Fruit fly (Drosophila melanogaster): ENCODE results near the gene CG11837.

The CG11837 gene

DNA sequence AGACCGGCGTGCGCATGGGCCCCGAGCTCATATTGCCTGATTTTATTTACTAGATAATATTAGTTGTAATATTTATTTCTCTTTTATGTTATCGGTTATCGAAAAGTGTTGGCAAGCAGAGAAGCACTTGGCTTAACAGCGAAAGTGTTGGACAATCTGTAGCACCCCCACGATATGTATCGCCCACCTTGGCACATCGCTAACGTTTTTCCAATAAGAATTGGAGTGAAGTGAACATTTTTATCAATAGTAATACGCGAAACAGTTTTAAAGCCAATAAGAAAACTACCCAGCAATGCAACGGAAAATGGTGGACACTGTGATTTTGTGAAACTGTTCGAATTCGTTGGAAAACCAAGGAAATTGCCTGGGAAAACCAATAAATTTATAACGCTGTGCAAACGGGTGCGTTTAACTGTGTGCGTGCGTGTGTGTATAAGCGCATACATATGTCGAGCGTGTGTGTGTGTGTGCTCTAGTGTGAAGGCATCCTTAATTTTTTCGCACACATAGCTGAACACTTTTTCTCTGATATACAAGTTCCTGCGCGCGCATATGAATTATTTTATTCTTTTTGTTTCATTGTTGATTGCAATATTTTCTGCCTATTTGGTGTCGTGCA is 10.2 kb upstream of the CG11837 start, which contains the start of the genes Slu7 and Pkc98E (continued):
- peak; percentile 70 for TF ChIP-seq Xrp1 (GFP tag; IDR thresholded peaks at IDR 0.05)
- TF ChIP-seq CG10431 (GFP tag; optimal IDR thresholded peaks at IDR 0.05): no peak
- peak; percentile 55; the same call in 1 of the 2 replicates for TF ChIP-seq Atf6 (GFP tag; IDR thresholded peaks at IDR 0.05)
- TF ChIP-seq CG9609 (GFP tag; optimal IDR thresholded peaks at IDR 0.05): peak; percentile 71
- TF ChIP-seq CG3847 (GFP tag; IDR thresholded peaks at IDR 0.05): peak; percentile 92
- peak; percentile 87 for TF ChIP-seq unc-4 (GFP tag; IDR thresholded peaks at IDR 0.05; ENCODE audit: partially characterized antibody)
- TF ChIP-seq CHES-1-like (GFP tag; optimal IDR thresholded peaks at IDR 0.05): peak; percentile 66
- TF ChIP-seq Fer3 (tag; optimal IDR thresholded peaks at IDR 0.05): peak; percentile 51
- TF ChIP-seq cad (GFP tag; optimal IDR thresholded peaks at IDR 0.05): no peak
- TF ChIP-seq Dek (tag; optimal IDR thresholded peaks at IDR 0.05): peak; percentile 26
- peak; percentile 46 for TF ChIP-seq CG8924 (tag; optimal IDR thresholded peaks at IDR 0.05)
- peak; percentile 66 for TF ChIP-seq shn (GFP tag; optimal IDR thresholded peaks at IDR 0.05)
- TF ChIP-seq dmrt99B (tag; optimal IDR thresholded peaks at IDR 0.05): peak; percentile 18
- TF ChIP-seq CG17385 (GFP tag; optimal IDR thresholded peaks at IDR 0.05): peak; percentile 58
- peak; percentile 71; the same call in 3 of the 4 replicates for TF ChIP-seq Gug (GFP tag; IDR thresholded peaks at IDR 0.05)
- peak; percentile 45 for TF ChIP-seq tap (tag; optimal IDR thresholded peaks at IDR 0.05)
- peak; percentile 72 for TF ChIP-seq caup (GFP tag; optimal IDR thresholded peaks at IDR 0.05; ENCODE audit: severe bottlenecking)
- TF ChIP-seq Antp (GFP tag; optimal IDR thresholded peaks at IDR 0.05): peak; percentile 79
- peak; percentile 47 for TF ChIP-seq Lhr (GFP tag; optimal IDR thresholded peaks at IDR 0.05)
- no peak for TF ChIP-seq croc (GFP tag; conservative IDR thresholded peaks at IDR 0.05)
- TF ChIP-seq phol (tag; optimal IDR thresholded peaks at IDR 0.05): peak; percentile 63
- TF ChIP-seq Tbp (GFP tag; optimal IDR thresholded peaks at IDR 0.05): no peak
- peak; percentile 70 for TF ChIP-seq bcd (GFP tag; optimal IDR thresholded peaks at IDR 0.05)
- TF ChIP-seq Drgx (GFP tag; IDR thresholded peaks at IDR 0.05): no peak
- TF ChIP-seq fd64A (GFP tag; optimal IDR thresholded peaks at IDR 0.05): no peak
- peak; percentile 78 for TF ChIP-seq ftz-f1 (GFP tag; optimal IDR thresholded peaks at IDR 0.05)
- no peak for TF ChIP-seq Eip74EF (GFP tag; optimal IDR thresholded peaks at IDR 0.05)
- peak; percentile 66 for TF ChIP-seq CG6272 (GFP tag; IDR thresholded peaks at IDR 0.05)
- no peak for TF ChIP-seq ro (GFP tag; IDR thresholded peaks at IDR 0.05)
- TF ChIP-seq CG2712 (tag; optimal IDR thresholded peaks at IDR 0.05): peak; percentile 44
- TF ChIP-seq CG15514 (GFP tag; optimal IDR thresholded peaks at IDR 0.05): peak; percentile 72
- TF ChIP-seq kay (GFP tag; optimal IDR thresholded peaks at IDR 0.05): peak; percentile 17
- peak; percentile 34; the same call in 1 of the 2 replicates for TF ChIP-seq Adf1 (GFP tag; IDR thresholded peaks at IDR 0.05)
- peak; percentile 67 for TF ChIP-seq CG15479 (GFP tag; optimal IDR thresholded peaks at IDR 0.05)
- TF ChIP-seq bbx (GFP tag; IDR thresholded peaks at IDR 0.05; ENCODE audit: partially characterized antibody): peak; percentile 92
- TF ChIP-seq CG13424 (tag; optimal IDR thresholded peaks at IDR 0.05): no peak
- peak; percentile 31; the same call in 1 of the 3 replicates for TF ChIP-seq tgo (GFP tag; IDR thresholded peaks at IDR 0.05)
- TF ChIP-seq lmd (GFP tag; IDR thresholded peaks at IDR 0.05): peak; percentile 63; the same call in 1 of the 2 replicates
- peak; percentile 74 for TF ChIP-seq CG11456 (GFP tag; IDR thresholded peaks at IDR 0.05)
- peak; percentile 31; the same call in 1 of the 2 replicates for TF ChIP-seq CG4404 (GFP tag; IDR thresholded peaks at IDR 0.05)
- TF ChIP-seq CG7963 (GFP tag; IDR thresholded peaks at IDR 0.05; ENCODE audit: partially characterized antibody): peak; percentile 89
- peak; percentile 57 for TF ChIP-seq Ptx1 (GFP tag; IDR thresholded peaks at IDR 0.05)
- TF ChIP-seq CG42726 (GFP tag; IDR thresholded peaks at IDR 0.05; ENCODE audit: partially characterized antibody): peak; percentile 79; the same call in 1 of the 2 replicates
- TF ChIP-seq CG13123 (GFP tag; optimal IDR thresholded peaks at IDR 0.05): peak; percentile 29
- 0 out of 3 replicates have a peak, but pooled peaks have one; percentile 17 for TF ChIP-seq otp (GFP tag; IDR thresholded peaks at IDR 0.05)
- peak; percentile 26; the same call in 1 of the 2 replicates for TF ChIP-seq CG7372 (GFP tag; IDR thresholded peaks at IDR 0.05)
- TF ChIP-seq CG30403 (GFP tag; optimal IDR thresholded peaks at IDR 0.05): peak; percentile 66
- TF ChIP-seq CG32772 (GFP tag; IDR thresholded peaks at IDR 0.05): 0 out of 2 replicates have a peak, but pooled peaks have one; percentile 11
- TF ChIP-seq ind (GFP tag; optimal IDR thresholded peaks at IDR 0.05): peak; percentile 61

Measured in whole organism, embryonic.